Worm (Caenorhabditis elegans) whole organism, L1 larva: ENCODE measurements around the gene idh-2.

ENCODE experiments used
- C16A3.4 ChIP-seq: fragments of 150-350 bp; optimal IDR thresholded peaks from 2 replicates; lab custom pipeline; 2014; ENCODE audit warnings: missing biosample characterization, missing genetic modification characterization
- F16B12.6 ChIP-seq: fragments of 150-350 bp; optimal IDR thresholded peaks from 2 replicates; lab custom pipeline; 2014; ENCODE audit warnings: missing biosample characterization, missing genetic modification characterization
- Y116A8C.19 ChIP-seq: sonication (generic microtip); optimal IDR thresholded peaks from 2 replicates; lab custom pipeline; 2016; ENCODE audit warnings: missing compliant biosample characterization, missing genetic modification characterization, borderline replicate concordance
- aly-2 ChIP-seq: fragments of 150-350 bp; optimal IDR thresholded peaks from 2 replicates; lab custom pipeline; 2014; ENCODE audit warnings: missing biosample characterization, missing genetic modification characterization
- ceh-82 ChIP-seq, 3 experiments: fragments of 150-350 bp in 1 of 3; sonication (generic microtip) in 2 of 3; optimal IDR thresholded peaks; 2 replicates each; lab custom pipeline; 2014 to 2017; ENCODE audit warnings: missing biosample characterization in 3 of 3, missing genetic modification characterization in 3 of 3
- ceh-88 ChIP-seq: fragments of 200-800 bp; sonication (Bioruptor generic); IDR thresholded peaks from 2 replicates; pipeline ENCODE4 v1.3.6; 2022; ENCODE audit warnings: missing genetic modification characterization, missing compliant biosample characterization
- ces-1 ChIP-seq: fragments of 150-350 bp; optimal IDR thresholded peaks from 2 replicates; lab custom pipeline; 2014; ENCODE audit warnings: missing biosample characterization, missing genetic modification reagents, missing genetic modification characterization
- efl-3 ChIP-seq: fragments of 200-800 bp; sonication (Bioruptor generic); optimal IDR thresholded peaks from 2 replicates; lab custom pipeline; 2018; ENCODE audit warnings: mild to moderate bottlenecking, missing genetic modification characterization, missing compliant biosample characterization
- egl-13 ChIP-seq: sonication (generic microtip); optimal IDR thresholded peaks from 2 replicates; lab custom pipeline; 2016; ENCODE audit warnings: missing genotype, missing genetic modification reagents, missing genetic modification characterization, missing compliant biosample characterization
- egl-27 ChIP-seq, 2 experiments: fragments of 150-350 bp in 1 of 2; sonication (generic microtip); optimal IDR thresholded peaks; 3 replicates each; lab custom pipeline; 2017 to 2018; ENCODE audit warnings: missing biosample characterization in 2 of 2, missing genetic modification characterization in 2 of 2, missing genetic modification reagents in 2 of 2
- fkh-10 ChIP-seq: sonication (generic microtip); optimal IDR thresholded peaks from 2 replicates; lab custom pipeline; 2017; ENCODE audit warnings: missing biosample characterization, missing genetic modification reagents, missing genetic modification characterization
- fkh-4 ChIP-seq: sonication (generic microtip); optimal IDR thresholded peaks from 2 replicates; lab custom pipeline; 2016; ENCODE audit warnings: missing compliant biosample characterization, missing genetic modification characterization, borderline replicate concordance
- fkh-8 ChIP-seq: sonication (generic microtip); optimal IDR thresholded peaks from 2 replicates; lab custom pipeline; 2016; ENCODE audit warnings: mild to moderate bottlenecking, missing genetic modification characterization, missing compliant biosample characterization
- hpl-2 ChIP-seq: fragments of 150-350 bp; optimal IDR thresholded peaks from 2 replicates; lab custom pipeline; 2014; ENCODE audit warnings: missing biosample characterization, missing genetic modification reagents, missing genetic modification characterization
- lin-13 ChIP-seq: fragments of 150-350 bp; optimal IDR thresholded peaks from 2 replicates; lab custom pipeline; 2014; ENCODE audit warnings: missing biosample characterization, missing genetic modification reagents, missing genetic modification characterization
- lin-15B ChIP-seq: fragments of 150-350 bp; sonication (generic microtip); optimal IDR thresholded peaks from 3 replicates; lab custom pipeline; 2014; ENCODE audit warnings: missing biosample characterization, missing genetic modification characterization
- lin-35 ChIP-seq, 2 experiments: fragments of 150-350 bp; optimal IDR thresholded peaks; 2 replicates each; lab custom pipeline; 2014; ENCODE audit warnings: missing biosample characterization in 2 of 2, missing genetic modification characterization in 2 of 2, missing genetic modification reagents in 2 of 2
- lsy-2 ChIP-seq, 2 experiments: fragments of 150-350 bp; optimal IDR thresholded peaks; 2 replicates each; lab custom pipeline; 2014; ENCODE audit warnings: missing biosample characterization in 2 of 2, missing genetic modification characterization in 2 of 2
- mab-9 ChIP-seq: fragments of 200-800 bp; sonication (Bioruptor generic); IDR thresholded peaks from 2 replicates; pipeline ENCODE4 v1.3.6; 2022; ENCODE audit warnings: missing genetic modification reagents, missing genetic modification characterization, missing compliant biosample characterization
- mef-2 ChIP-seq: fragments of 150-350 bp; optimal IDR thresholded peaks from 2 replicates; lab custom pipeline; 2014; ENCODE audit warnings: missing biosample characterization, missing genetic modification characterization
- nhr-12 ChIP-seq: sonication (generic microtip); optimal IDR thresholded peaks from 2 replicates; lab custom pipeline; 2017; ENCODE audit warnings: missing biosample characterization, missing genetic modification characterization
- nhr-28 ChIP-seq: fragments of 150-350 bp; optimal IDR thresholded peaks from 2 replicates; lab custom pipeline; 2014; ENCODE audit warnings: missing biosample characterization, missing genetic modification characterization
- nhr-71 ChIP-seq: sonication (generic microtip); optimal IDR thresholded peaks from 2 replicates; lab custom pipeline; 2016; ENCODE audit warnings: mild to moderate bottlenecking, missing genetic modification characterization, moderate library complexity, missing compliant biosample characterization
- nhr-77 ChIP-seq: fragments of 150-350 bp; optimal IDR thresholded peaks from 2 replicates; lab custom pipeline; 2014; ENCODE audit warnings: missing biosample characterization, missing genetic modification characterization
- nhr-85 ChIP-seq: sonication (generic microtip); peaks from one replicate; lab custom pipeline; 2016; ENCODE audit warnings: missing genetic modification characterization, inconsistent platforms, missing compliant biosample characterization
- nhr-90 ChIP-seq: sonication (generic microtip); optimal IDR thresholded peaks from 2 replicates; lab custom pipeline; 2016; ENCODE audit warnings: mild to moderate bottlenecking, missing genetic modification characterization, missing compliant biosample characterization; ENCODE audit not compliant: poor library complexity
- pag-3 ChIP-seq: sonication (generic microtip); optimal IDR thresholded peaks from 2 replicates; lab custom pipeline; 2017; ENCODE audit warnings: missing genetic modification characterization, mild to moderate bottlenecking, missing compliant biosample characterization, antibody characterized with exemption, borderline replicate concordance; ENCODE audit not compliant: insufficient read depth
- rnt-1 ChIP-seq: sonication (generic microtip); optimal IDR thresholded peaks from 2 replicates; lab custom pipeline; 2016; ENCODE audit warnings: mild to moderate bottlenecking, missing genetic modification characterization, moderate library complexity, missing compliant biosample characterization
- snu-23 ChIP-seq: sonication (generic microtip); optimal IDR thresholded peaks from 2 replicates; lab custom pipeline; 2016; ENCODE audit warnings: missing genetic modification characterization, missing compliant biosample characterization
- sox-4 ChIP-seq: sonication (generic microtip); optimal IDR thresholded peaks from 2 replicates; lab custom pipeline; 2016; ENCODE audit warnings: missing genetic modification characterization, missing compliant biosample characterization
- sptf-1 ChIP-seq: fragments of 150-350 bp; optimal IDR thresholded peaks from 2 replicates; lab custom pipeline; 2014; ENCODE audit warnings: missing biosample characterization, missing genetic modification characterization
- swsn-7 ChIP-seq: sonication (generic microtip); optimal IDR thresholded peaks from 2 replicates; lab custom pipeline; 2016; ENCODE audit warnings: missing genetic modification characterization, missing compliant biosample characterization
- tbx-2 ChIP-seq: sonication (generic microtip); optimal IDR thresholded peaks from 2 replicates; lab custom pipeline; 2016; ENCODE audit warnings: missing genetic modification characterization, missing compliant biosample characterization
- tlp-1 ChIP-seq: fragments of 150-350 bp; optimal IDR thresholded peaks from 2 replicates; lab custom pipeline; 2014; ENCODE audit warnings: missing biosample characterization, missing genetic modification characterization
- unc-62 ChIP-seq: fragments of 150-350 bp; optimal IDR thresholded peaks from 2 replicates; lab custom pipeline; 2014; ENCODE audit warnings: missing biosample characterization, missing genetic modification reagents, missing genetic modification characterization
- unc-86 ChIP-seq: sonication (generic microtip); optimal IDR thresholded peaks from 2 replicates; lab custom pipeline; 2016; ENCODE audit warnings: missing genetic modification characterization, missing compliant biosample characterization
- vab-15 ChIP-seq: sonication (generic microtip); optimal IDR thresholded peaks from 2 replicates; lab custom pipeline; 2017; ENCODE audit warnings: missing genotype, mild to moderate bottlenecking, missing genetic modification characterization, missing compliant biosample characterization
- xbp-1 ChIP-seq: sonication (generic microtip); optimal IDR thresholded peaks from 2 replicates; lab custom pipeline; 2016; ENCODE audit warnings: missing genetic modification characterization, missing compliant biosample characterization
- zag-1 ChIP-seq: fragments of 150-350 bp; optimal IDR thresholded peaks from 2 replicates; lab custom pipeline; 2014; ENCODE audit warnings: missing biosample characterization, missing genetic modification characterization
- ztf-11 ChIP-seq, 2 experiments: sonication (generic microtip); optimal IDR thresholded peaks; 2 replicates each; lab custom pipeline; 2016 to 2017; ENCODE audit warnings: missing genetic modification characterization in 2 of 2, missing biosample characterization in 1 of 2, missing compliant biosample characterization in 1 of 2
- ztf-4 ChIP-seq: fragments of 150-350 bp; optimal IDR thresholded peaks from 2 replicates; lab custom pipeline; 2014; ENCODE audit warnings: missing biosample characterization, missing genetic modification characterization

Gene idh-2

DNA sequence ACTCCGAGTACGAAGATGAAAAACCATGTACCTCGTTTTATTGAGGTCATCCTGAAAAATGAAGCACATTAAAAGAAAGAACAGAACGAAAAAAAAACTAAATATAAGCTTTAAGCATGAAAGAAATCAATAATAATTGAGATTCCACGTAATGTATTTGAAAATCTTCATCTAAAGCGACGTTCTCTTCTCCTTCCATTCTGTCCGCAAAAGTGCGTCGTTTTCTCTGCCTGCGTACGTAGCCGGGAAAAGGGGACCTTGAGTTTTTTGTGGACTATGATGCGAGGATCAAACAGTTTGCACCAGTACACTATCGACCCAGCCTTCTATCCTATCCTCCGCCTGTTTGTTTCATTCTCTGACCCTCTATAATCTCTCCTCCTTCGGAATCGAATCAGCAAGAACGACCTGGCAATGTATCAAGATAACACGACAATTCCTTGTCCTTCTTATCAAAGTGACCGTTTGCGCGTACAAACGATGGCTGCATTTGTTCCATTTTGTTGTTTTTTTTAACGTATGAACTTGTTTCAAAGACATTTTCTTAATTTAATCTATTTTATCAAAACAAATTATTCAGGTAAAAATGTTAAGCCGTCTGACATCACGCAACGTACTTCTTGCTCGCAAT is at the start of gene idh-2, which contains the start of gene C34F6.7 (continued):
- TF ChIP-seq fkh-8 (tag; lab: Kevin White, UChicago): no peak
- peak; percentile 44 to 45 for TF ChIP-seq lsy-2 (tag; optimal IDR thresholded peaks at IDR 0.05; lab: Kevin White, UChicago)
- TF ChIP-seq vab-15 (tag; lab: Kevin White, UChicago): no peak
- TF ChIP-seq nhr-77 (tag; lab: Kevin White, UChicago): no peak
- no peak for TF ChIP-seq hpl-2
- no peak for TF ChIP-seq efl-3 (GFP tag; lab: Kevin White, UChicago)
- no peak for TF ChIP-seq tlp-1 (tag; lab: Kevin White, UChicago)
- peak; percentile 40 for TF ChIP-seq ztf-4 (tag; lab: Kevin White, UChicago)
- TF ChIP-seq ceh-88 (GFP tag; lab: Robert Waterston, UW): no peak
- TF ChIP-seq lin-35 (GFP tag; optimal IDR thresholded peaks at IDR 0.05; lab: Kevin White, UChicago): peak in 1 of 2 experiments; percentile 59
- no peak for TF ChIP-seq ztf-11 (tag; optimal IDR thresholded peaks at IDR 0.05; lab: Kevin White, UChicago)
- no peak for TF ChIP-seq sptf-1 (tag; lab: Kevin White, UChicago)
- no peak for TF ChIP-seq nhr-28 (tag; lab: Kevin White, UChicago)
- no peak for TF ChIP-seq lin-15B (tag; lab: Kevin White, UChicago)
- TF ChIP-seq rnt-1 (tag; lab: Kevin White, UChicago): peak; percentile 35
- peak in 1 of 3 experiments; percentile 42 for TF ChIP-seq ceh-82 (tag; optimal IDR thresholded peaks at IDR 0.05; lab: Kevin White, UChicago)
- peak; percentile 46 for TF ChIP-seq xbp-1 (tag; lab: Kevin White, UChicago)
- peak; percentile 61 for TF ChIP-seq nhr-90 (tag; lab: Kevin White, UChicago)
- no peak for TF ChIP-seq unc-62 (GFP tag; lab: Kevin White, UChicago)
- TF ChIP-seq ces-1 (GFP tag; lab: Kevin White, UChicago): no peak
- TF ChIP-seq pag-3 (tag; lab: Kevin White, UChicago): no peak
- no peak for TF ChIP-seq nhr-12
- no peak for TF ChIP-seq unc-86 (tag; lab: Kevin White, UChicago)
- TF ChIP-seq C16A3.4 (tag; lab: Kevin White, UChicago): peak; percentile 25
- TF ChIP-seq mab-9 (GFP tag; lab: Robert Waterston, UW): 0 out of 2 replicates have a peak, but pooled peaks have one; percentile 21
- TF ChIP-seq sox-4 (tag; lab: Kevin White, UChicago): no peak
- peak; percentile 49 for TF ChIP-seq tbx-2
- no peak for TF ChIP-seq aly-2
- no peak for TF ChIP-seq mef-2 (tag; lab: Kevin White, UChicago)
- peak; percentile 43 for TF ChIP-seq swsn-7 (tag; lab: Kevin White, UChicago)
- peak; percentile 89 for TF ChIP-seq F16B12.6 (tag; lab: Kevin White, UChicago)
- TF ChIP-seq nhr-71 (tag; lab: Kevin White, UChicago): peak; percentile 59

DNA sequence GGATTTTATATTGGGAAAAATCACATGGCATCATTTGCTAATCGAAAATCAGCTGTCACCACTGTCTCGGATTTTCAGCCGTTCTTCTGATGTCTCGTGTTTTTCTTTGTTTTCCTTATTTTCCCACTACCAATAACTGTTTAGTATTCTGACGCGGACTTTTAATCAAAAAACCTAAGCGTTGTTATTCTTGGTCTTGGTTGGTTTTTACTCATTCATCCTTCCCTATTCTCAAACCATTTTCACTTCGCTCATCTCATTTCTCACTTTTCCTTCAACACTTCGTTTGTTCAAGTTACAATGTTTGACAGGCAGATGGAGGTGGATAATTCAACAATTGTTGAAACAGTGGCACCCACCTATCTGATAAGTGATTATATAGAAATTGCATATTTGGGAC is 37.2 kb upstream of the idh-2 start, which contains the start of gene gnrr-6:
TSS of gene gnrr-6 (plus strand) at position 301 of the 400 bp plus-strand sequence.
- TF ChIP-seq zag-1 (tag; lab: Kevin White, UChicago): no peak
- no peak for TF ChIP-seq fkh-10 (GFP tag; lab: Kevin White, UChicago)
- TF ChIP-seq C16A3.4 (tag; lab: Kevin White, UChicago): no peak
- TF ChIP-seq nhr-71 (tag; lab: Kevin White, UChicago): no peak
- no peak for TF ChIP-seq snu-23
- TF ChIP-seq F16B12.6 (tag; lab: Kevin White, UChicago): no peak
- TF ChIP-seq lsy-2 (tag; optimal IDR thresholded peaks at IDR 0.05; lab: Kevin White, UChicago): no peak
- TF ChIP-seq egl-13: no peak
- no peak for TF ChIP-seq ceh-88 (GFP tag; lab: Robert Waterston, UW)
- TF ChIP-seq Y116A8C.19: no peak
- TF ChIP-seq swsn-7 (tag; lab: Kevin White, UChicago): no peak
- TF ChIP-seq lin-13 (GFP tag; lab: Kevin White, UChicago): no peak
- no peak for TF ChIP-seq rnt-1 (tag; lab: Kevin White, UChicago)
- no peak for TF ChIP-seq pag-3 (tag; lab: Kevin White, UChicago)
- no peak for TF ChIP-seq xbp-1 (tag; lab: Kevin White, UChicago)
- TF ChIP-seq egl-27 (tag; optimal IDR thresholded peaks at IDR 0.05; lab: Kevin White, UChicago): no peak
- TF ChIP-seq nhr-85 (tag; lab: Kevin White, UChicago): no peak
- TF ChIP-seq mef-2 (tag; lab: Kevin White, UChicago): no peak
- no peak for TF ChIP-seq fkh-4
